Fruit fly (Drosophila melanogaster): ENCODE measurements around the gene CG42394.

The CG42394 gene

DNA sequence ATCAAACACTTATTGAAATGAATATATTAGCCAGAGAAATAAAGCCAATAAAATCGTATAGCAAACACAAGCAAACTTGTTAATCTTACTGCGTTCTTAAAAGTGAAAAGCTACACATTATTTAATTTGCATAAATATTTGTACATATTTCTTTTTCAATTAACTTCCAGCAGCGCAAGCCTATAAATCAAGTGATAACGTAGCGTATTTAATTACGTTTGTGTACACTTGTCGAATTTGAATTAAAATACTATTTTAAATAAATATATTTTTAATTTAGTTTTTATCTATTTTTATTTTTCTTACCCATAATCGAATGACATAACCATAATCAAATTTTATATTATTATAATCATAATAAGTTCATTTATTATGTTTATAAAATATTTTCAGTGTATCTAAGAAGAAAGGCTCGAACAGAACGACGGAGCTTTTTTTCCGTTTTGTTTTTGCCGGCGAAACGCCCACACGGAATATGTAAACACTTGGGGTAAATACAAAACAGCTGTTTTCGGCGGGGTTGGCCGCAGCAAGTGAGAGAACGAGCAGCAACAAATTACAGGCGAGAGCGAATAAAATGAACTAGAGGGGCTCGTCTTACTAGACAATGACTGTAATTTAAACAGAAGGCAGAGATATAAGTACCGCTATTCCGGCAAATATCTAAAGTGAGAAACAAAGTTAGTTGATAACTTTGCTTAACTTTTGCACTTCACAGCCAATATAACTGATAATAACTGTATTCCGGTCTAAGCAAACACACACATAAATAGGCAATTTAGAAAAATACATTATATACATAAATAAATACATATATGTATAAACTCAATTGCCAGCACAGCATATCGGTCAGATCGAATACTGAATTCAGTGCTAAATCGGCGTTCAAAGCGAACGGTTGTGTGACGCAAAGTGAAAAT, 26.1 kb downstream of the CG42394 start, which contains the start of gene Sodh2 (continued):
- TF ChIP-seq CkIIα-i1 (GFP tag; IDR thresholded peaks at IDR 0.05) (no peak), fd64A (GFP tag; optimal IDR thresholded peaks at IDR 0.05) (peak; percentile 48), CG6272 (GFP tag; IDR thresholded peaks at IDR 0.05) (peak; percentile 52), CG7987 (GFP tag; optimal IDR thresholded peaks at IDR 0.05) (peak; percentile 91), en (GFP tag; optimal IDR thresholded peaks at IDR 0.05) (peak; percentile 28), jumu (GFP tag; optimal IDR thresholded peaks at IDR 0.05) (peak; percentile 27), CG12236 (GFP tag; optimal IDR thresholded peaks at IDR 0.05) (no peak), tna (GFP tag; IDR thresholded peaks at IDR 0.05; ENCODE audit: partially characterized antibody) (no peak), nerfin-2 (GFP tag; IDR thresholded peaks at IDR 0.05; ENCODE audit: partially characterized antibody) (no peak), Deaf1 (tag; optimal IDR thresholded peaks at IDR 0.05) (peak; percentile 67), ro (GFP tag; IDR thresholded peaks at IDR 0.05) (no peak), sug (tag; optimal IDR thresholded peaks at IDR 0.05) (peak; percentile 90), so (GFP tag; IDR thresholded peaks at IDR 0.05) (peak; percentile 23; the same call in 1 of the 3 replicates), NFAT (GFP tag; IDR thresholded peaks at IDR 0.05) (peak; percentile 83), tap (tag; optimal IDR thresholded peaks at IDR 0.05) (peak; percentile 79), gt (GFP tag; IDR thresholded peaks at IDR 0.05) (no peak), esg (GFP tag; conservative IDR thresholded peaks at IDR 0.05) (peak; percentile 46), CG13287 (GFP tag; IDR thresholded peaks at IDR 0.05; ENCODE audit: partially characterized antibody) (peak; percentile 23; the same call in 1 of the 2 replicates), Hr3 (GFP tag; optimal IDR thresholded peaks at IDR 0.05) (peak; percentile 41), zf30C (GFP tag; optimal IDR thresholded peaks at IDR 0.05) (peak; percentile 64), Sry-δ (GFP tag; optimal IDR thresholded peaks at IDR 0.05) (no peak), CG16779 (GFP tag; IDR thresholded peaks at IDR 0.05) (peak; percentile 81), sima (GFP tag; optimal IDR thresholded peaks at IDR 0.05) (peak; percentile 17), al (GFP tag; IDR thresholded peaks at IDR 0.05) (peak; percentile 62), sens (GFP tag) (peak; percentile 91), CG7556 (GFP tag; optimal IDR thresholded peaks at IDR 0.05) (peak; percentile 88), CG10979 (tag; optimal IDR thresholded peaks at IDR 0.05) (peak; percentile 71), emc (GFP tag; optimal IDR thresholded peaks at IDR 0.05) (no peak), ATbp (GFP tag; optimal IDR thresholded peaks at IDR 0.05) (peak; percentile 90), CG14014 (GFP tag; IDR thresholded peaks at IDR 0.05) (peak; percentile 71), Sox102F (GFP tag; optimal IDR thresholded peaks at IDR 0.05) (peak; percentile 69), luna (GFP tag; optimal IDR thresholded peaks at IDR 0.05) (peak; percentile 39), CG10462 (GFP tag; optimal IDR thresholded peaks at IDR 0.05) (no peak), ken (GFP tag; IDR thresholded peaks at IDR 0.05) (peak; percentile 73), tgo (GFP tag; IDR thresholded peaks at IDR 0.05) (peak; percentile 54; the same call in 1 of the 3 replicates), jigr1 (GFP tag; IDR thresholded peaks at IDR 0.05) (no peak), mam (GFP tag; optimal IDR thresholded peaks at IDR 0.05) (peak; percentile 84), maf-S (GFP tag; optimal IDR thresholded peaks at IDR 0.05) (peak; percentile 67), Nf-YC (tag; optimal IDR thresholded peaks at IDR 0.05) (peak; percentile 64), Mad (GFP tag; optimal IDR thresholded peaks at IDR 0.05) (peak; percentile 49), dmrt11E (tag; optimal IDR thresholded peaks at IDR 0.05) (peak; percentile 25), NK7.1 (GFP tag; optimal IDR thresholded peaks at IDR 0.05) (peak; percentile 15), Ada2b (GFP tag; IDR thresholded peaks at IDR 0.05) (peak; percentile 70), sqz (GFP tag; optimal IDR thresholded peaks at IDR 0.05) (peak; percentile 74), da (GFP tag; optimal IDR thresholded peaks at IDR 0.05) (no peak), CG15696 (tag; optimal IDR thresholded peaks at IDR 0.05) (peak; percentile 36), CG43689 (GFP tag; IDR thresholded peaks at IDR 0.05) (no peak), Hr39 (optimal IDR thresholded peaks at IDR 0.05) (no peak), otp (GFP tag; IDR thresholded peaks at IDR 0.05) (peak; percentile 37; the same call in 1 of the 3 replicates), CG6854 (GFP tag; optimal IDR thresholded peaks at IDR 0.05) (peak; percentile 83)

Measured in whole organism, embryonic.